Worm (Caenorhabditis elegans): ENCODE results near the gene clec-210.

ce11 chrV:3156786-3157185 is 38.6 kb downstream of the clec-210 start, which contains the start of gene exh-1:
- no peak for TF ChIP-seq pqm-1 (tag; optimal IDR thresholded peaks at IDR 0.05)
- TF ChIP-seq ztf-11 (tag; optimal IDR thresholded peaks at IDR 0.05), result no peak
- TF ChIP-seq lin-39 (tag; optimal IDR thresholded peaks at IDR 0.05), result no peak
- TF ChIP-seq fos-1 (tag; optimal IDR thresholded peaks at IDR 0.05), result no peak

Measured in whole organism, L3 larva.